Fruit fly (Drosophila melanogaster): ENCODE measurements around the gene ph-p.

ph-p gene

dm6 chrX:2141159-2141853, 3.1 kb upstream of the ph-p start, which contains the start of gene D2hgdh (continued):
- no peak for TF ChIP-seq fd59A (GFP tag; optimal IDR thresholded peaks at IDR 0.05)
- TF ChIP-seq CG6163 (GFP tag; IDR thresholded peaks at IDR 0.05) = peak; percentile 45; the same call in 1 of the 3 replicates
- TF ChIP-seq Hr4 (GFP tag; optimal IDR thresholded peaks at IDR 0.05) = peak; percentile 26
- no peak for TF ChIP-seq dac (GFP tag; optimal IDR thresholded peaks at IDR 0.05)
- peak; percentile 21 for TF ChIP-seq lz (GFP tag; optimal IDR thresholded peaks at IDR 0.05)
- no peak for TF ChIP-seq CG6276 (GFP tag; optimal IDR thresholded peaks at IDR 0.05)
- TF ChIP-seq Eip75B (GFP tag; optimal IDR thresholded peaks at IDR 0.05) = peak; percentile 33
- TF ChIP-seq eg (GFP tag; IDR thresholded peaks at IDR 0.05) = peak; percentile 53; the same call in 1 of the 3 replicates
- TF ChIP-seq Smox (GFP tag; optimal IDR thresholded peaks at IDR 0.05) = no peak
- TF ChIP-seq salr (GFP tag; optimal IDR thresholded peaks at IDR 0.05) = no peak
- no peak for TF ChIP-seq CG1621 (tag; optimal IDR thresholded peaks at IDR 0.05)
- TF ChIP-seq dsx (GFP tag; optimal IDR thresholded peaks at IDR 0.05; ENCODE audit: poor library complexity, severe bottlenecking) = peak; percentile 28
- no peak for TF ChIP-seq CG6854 (GFP tag; optimal IDR thresholded peaks at IDR 0.05)

- TF ChIP-seq Sox14 (GFP tag; optimal IDR thresholded peaks at IDR 0.05) = no peak
- no peak for TF ChIP-seq OdsH (GFP tag; optimal IDR thresholded peaks at IDR 0.05)
- TF ChIP-seq CG6163 (GFP tag; IDR thresholded peaks at IDR 0.05) = peak; percentile 54; the same call in 2 of the 3 replicates
- peak; percentile 29 for TF ChIP-seq dsx (GFP tag; optimal IDR thresholded peaks at IDR 0.05; ENCODE audit: poor library complexity, severe bottlenecking)
- no peak for TF ChIP-seq CG4318 (GFP tag; optimal IDR thresholded peaks at IDR 0.05)
- no peak for TF ChIP-seq CG6276 (GFP tag; optimal IDR thresholded peaks at IDR 0.05)
- peak; percentile 12 for TF ChIP-seq CG34406 (GFP tag; optimal IDR thresholded peaks at IDR 0.05)
- peak; percentile 6 for TF ChIP-seq Met (GFP tag; optimal IDR thresholded peaks at IDR 0.05)
- TF ChIP-seq CG6808 (GFP tag; optimal IDR thresholded peaks at IDR 0.05) = no peak
- no peak for TF ChIP-seq dac (GFP tag; optimal IDR thresholded peaks at IDR 0.05)
- TF ChIP-seq pdm3 (GFP tag; optimal IDR thresholded peaks at IDR 0.05) = no peak
- TF ChIP-seq svp (GFP tag) = peak; percentile 67
- no peak for TF ChIP-seq esn (GFP tag; optimal IDR thresholded peaks at IDR 0.05)
- no peak for TF ChIP-seq fd85E (GFP tag; optimal IDR thresholded peaks at IDR 0.05)
- no peak for TF ChIP-seq CG3919 (GFP tag; optimal IDR thresholded peaks at IDR 0.05)
- TF ChIP-seq topi (GFP tag; optimal IDR thresholded peaks at IDR 0.05) = no peak
- TF ChIP-seq Blimp-1 (GFP tag; optimal IDR thresholded peaks at IDR 0.05) = no peak
- TF ChIP-seq CG1621 (tag; optimal IDR thresholded peaks at IDR 0.05) = peak; percentile 37
- TF ChIP-seq CG3032 (tag; optimal IDR thresholded peaks at IDR 0.05) = no peak
- TF ChIP-seq acj6 (GFP tag; optimal IDR thresholded peaks at IDR 0.05) = no peak
- no peak for TF ChIP-seq CG16779 (tag; optimal IDR thresholded peaks at IDR 0.05)
- TF ChIP-seq eg (GFP tag; IDR thresholded peaks at IDR 0.05) = peak; percentile 34; the same call in 1 of the 3 replicates
Measured at dm6 chrX:2140487-2140886, 2.3 kb upstream of the ph-p start.

dm6 chrX:2139610-2140009, 1.4 kb upstream of the ph-p start:
- no peak for TF ChIP-seq Met (GFP tag; optimal IDR thresholded peaks at IDR 0.05)
- TF ChIP-seq eg (GFP tag; IDR thresholded peaks at IDR 0.05) = no peak

dm6 chrX:2138417-2138816, 246 bp upstream of the ph-p start:
- TF ChIP-seq CG11294 (GFP tag; IDR thresholded peaks at IDR 0.05) (no peak), CG8632 (GFP tag; optimal IDR thresholded peaks at IDR 0.05) (no peak), Sox102F (GFP tag; optimal IDR thresholded peaks at IDR 0.05) (no peak), Eip78C (GFP tag) (peak; percentile 18), CG6163 (GFP tag; IDR thresholded peaks at IDR 0.05) (no peak), CG7368 (GFP tag; optimal IDR thresholded peaks at IDR 0.05) (no peak), CG32006 (GFP tag; optimal IDR thresholded peaks at IDR 0.05) (no peak), fkh (GFP tag; optimal IDR thresholded peaks at IDR 0.05) (peak; percentile 4)

Measured in whole organism, prepupa.